Worm (Caenorhabditis elegans) whole organism, L4 larva: ENCODE results near the gene W08F4.12.

Source experiments
- D1046.2 ChIP-seq: fragments of 200-800 bp; sonication (Bioruptor generic); IDR thresholded peaks from 2 replicates; pipeline ENCODE4 v1.3.6; 2022; ENCODE audit warnings: missing genetic modification characterization, missing compliant biosample characterization
- F44E2.7 ChIP-seq: fragments of 200-800 bp; sonication (Bioruptor generic); IDR thresholded peaks from 2 replicates; pipeline ENCODE4 v2.1.2; 2022; ENCODE audit warnings: missing genetic modification characterization, missing compliant biosample characterization
- F49E8.2 ChIP-seq: sonication (generic microtip); optimal IDR thresholded peaks from 2 replicates; lab custom pipeline; 2016; ENCODE audit warnings: missing compliant biosample characterization, mild to moderate bottlenecking, missing genetic modification characterization, borderline replicate concordance
- Y48G9A.11 ChIP-seq: fragments of 200-800 bp; sonication (Bioruptor generic); IDR thresholded peaks from 2 replicates; pipeline ENCODE4 v1.3.6; 2022; ENCODE audit warnings: missing genetic modification reagents, missing genetic modification characterization, missing compliant biosample characterization
- aha-1 ChIP-seq: fragments of 150-350 bp; peaks from one replicate; lab custom pipeline; 2014; ENCODE audit warnings: missing biosample characterization, missing genetic modification characterization
- aly-2 ChIP-seq: sonication (generic microtip); optimal IDR thresholded peaks from 2 replicates; lab custom pipeline; 2018; ENCODE audit warnings: missing biosample characterization, missing genetic modification characterization
- attf-4 ChIP-seq: sonication (generic microtip); optimal IDR thresholded peaks from 3 replicates; lab custom pipeline; 2017; ENCODE audit warnings: missing biosample characterization, missing genetic modification characterization
- ceh-32 ChIP-seq: sonication (generic microtip); optimal IDR thresholded peaks from 2 replicates; lab custom pipeline; 2016; ENCODE audit warnings: mild to moderate bottlenecking, missing genetic modification characterization, missing compliant biosample characterization; ENCODE audit not compliant: poor library complexity
- ctbp-1 ChIP-seq: fragments of 200-800 bp; sonication (Bioruptor generic); IDR thresholded peaks from 2 replicates; pipeline ENCODE4 v1.3.6; 2022; ENCODE audit warnings: missing genetic modification reagents, missing genetic modification characterization, missing compliant biosample characterization
- daf-16 ChIP-seq, 3 experiments: sonication (generic microtip); optimal IDR thresholded peaks; 2 replicates each; lab custom pipeline; 2016 to 2017; ENCODE audit warnings: missing genetic modification characterization in 3 of 3, missing genetic modification reagents in 3 of 3, mild to moderate bottlenecking in 2 of 3, missing compliant biosample characterization in 2 of 3, missing biosample characterization in 1 of 3, moderate library complexity in 1 of 3
- dmd-8 ChIP-seq: fragments of 200-800 bp; sonication (Bioruptor generic); IDR thresholded peaks from 2 replicates; pipeline ENCODE4 v1.3.6; 2022; ENCODE audit warnings: missing genetic modification characterization, missing compliant biosample characterization
- dmd-9 ChIP-seq: fragments of 200-800 bp; sonication (Bioruptor generic); IDR thresholded peaks from 2 replicates; pipeline ENCODE4 v1.3.6; 2022; ENCODE audit warnings: missing genetic modification reagents, missing genetic modification characterization, missing compliant biosample characterization
- dpl-1 ChIP-seq: fragments of 150-350 bp; optimal IDR thresholded peaks from 2 replicates; lab custom pipeline; 2014; ENCODE audit warnings: missing biosample characterization, missing genetic modification reagents, missing genetic modification characterization
- duxl-1 ChIP-seq: sonication (generic microtip); optimal IDR thresholded peaks from 2 replicates; lab custom pipeline; 2016; ENCODE audit warnings: mild to moderate bottlenecking, missing genetic modification characterization, moderate library complexity, missing compliant biosample characterization; ENCODE audit not compliant: poor library complexity
- gei-8 ChIP-seq: fragments of 200-800 bp; sonication (Bioruptor generic); optimal IDR thresholded peaks from 2 replicates; lab custom pipeline; 2018; ENCODE audit warnings: mild to moderate bottlenecking, missing genetic modification characterization, missing compliant biosample characterization
- lin-1 ChIP-seq: fragments of 200-800 bp; sonication (Bioruptor generic); IDR thresholded peaks from 2 replicates; pipeline ENCODE4 v1.3.6; 2022; ENCODE audit warnings: missing genetic modification reagents, missing genetic modification characterization, missing compliant biosample characterization
- lin-15B ChIP-seq: fragments of 150-350 bp; sonication (generic microtip); optimal IDR thresholded peaks from 3 replicates; lab custom pipeline; 2014; ENCODE audit warnings: missing biosample characterization, missing genetic modification characterization
- lin-38 ChIP-seq: fragments of 200-800 bp; sonication (Bioruptor generic); IDR thresholded peaks from 2 replicates; pipeline ENCODE4 v1.3.6; 2022; ENCODE audit warnings: missing genetic modification reagents, missing genetic modification characterization, missing compliant biosample characterization
- lin-39 ChIP-seq: fragments of 150-350 bp; optimal IDR thresholded peaks from 2 replicates; lab custom pipeline; 2014; ENCODE audit warnings: missing biosample characterization, missing genetic modification reagents, missing genetic modification characterization
- lir-3 ChIP-seq: sonication (generic microtip); optimal IDR thresholded peaks from 2 replicates; lab custom pipeline; 2016; ENCODE audit warnings: mild to moderate bottlenecking, missing genetic modification characterization, missing compliant biosample characterization
- madf-9 ChIP-seq: fragments of 200-800 bp; sonication (Bioruptor generic); conservative IDR thresholded peaks from 2 replicates; pipeline ENCODE4 v1.3.6; 2022; ENCODE audit warnings: missing genetic modification reagents, missing genetic modification characterization, missing compliant biosample characterization
- mep-1 ChIP-seq: fragments of 150-350 bp; sonication (generic microtip); optimal IDR thresholded peaks from 3 replicates; lab custom pipeline; 2014; ENCODE audit warnings: missing biosample characterization, missing genetic modification characterization
- mes-2 ChIP-seq: sonication (generic microtip); optimal IDR thresholded peaks from 2 replicates; lab custom pipeline; 2016; ENCODE audit warnings: missing genotype, mild to moderate bottlenecking, missing genetic modification characterization, missing compliant biosample characterization; ENCODE audit not compliant: poor library complexity, severe bottlenecking
- mxl-2 ChIP-seq: fragments of 200-800 bp; sonication (Bioruptor generic); conservative IDR thresholded peaks from 2 replicates; pipeline ENCODE4 v1.3.6; 2022; ENCODE audit warnings: missing genetic modification reagents, missing genetic modification characterization, missing compliant biosample characterization
- nhr-28 ChIP-seq: fragments of 150-350 bp; optimal IDR thresholded peaks from 2 replicates; lab custom pipeline; 2014; ENCODE audit warnings: missing biosample characterization, missing genetic modification characterization
- rbr-2 ChIP-seq: sonication (generic microtip); optimal IDR thresholded peaks from 2 replicates; lab custom pipeline; 2016; ENCODE audit warnings: missing genotype, missing genetic modification characterization, missing compliant biosample characterization
- set-16 ChIP-seq: fragments of 200-800 bp; sonication (Bioruptor generic); IDR thresholded peaks from 2 replicates; pipeline ENCODE4 v1.3.6; 2022; ENCODE audit warnings: missing genetic modification reagents, missing genetic modification characterization, missing compliant biosample characterization
- snpc-1.2 ChIP-seq: fragments of 200-800 bp; sonication (Bioruptor generic); IDR thresholded peaks from 2 replicates; pipeline ENCODE4 v1.3.6; 2022; ENCODE audit warnings: missing genetic modification reagents, missing genetic modification characterization, missing compliant biosample characterization
- tag-97 ChIP-seq: fragments of 200-800 bp; sonication (Bioruptor generic); IDR thresholded peaks from 2 replicates; pipeline ENCODE4 v1.3.6; 2022; ENCODE audit warnings: missing genetic modification characterization, missing compliant biosample characterization
- unc-62 ChIP-seq, 3 experiments: fragments of 150-350 bp in 1 of 3; sonication (generic microtip); optimal IDR thresholded peaks in 2 of 3; peaks in 1 of 3; 1 replicate in 1 of 3; 2 replicates in 2 of 3; lab custom pipeline; 2014 to 2017; ENCODE audit warnings: missing biosample characterization in 3 of 3, missing genetic modification characterization in 3 of 3, missing genetic modification reagents in 3 of 3, missing genotype in 1 of 3
- zag-1 ChIP-seq: fragments of 150-350 bp; optimal IDR thresholded peaks from 2 replicates; lab custom pipeline; 2014; ENCODE audit warnings: missing biosample characterization, missing genetic modification characterization
- ztf-7 ChIP-seq: fragments of 150-350 bp; optimal IDR thresholded peaks from 2 replicates; lab custom pipeline; 2014; ENCODE audit warnings: missing biosample characterization, missing genetic modification characterization

Gene W08F4.12

DNA sequence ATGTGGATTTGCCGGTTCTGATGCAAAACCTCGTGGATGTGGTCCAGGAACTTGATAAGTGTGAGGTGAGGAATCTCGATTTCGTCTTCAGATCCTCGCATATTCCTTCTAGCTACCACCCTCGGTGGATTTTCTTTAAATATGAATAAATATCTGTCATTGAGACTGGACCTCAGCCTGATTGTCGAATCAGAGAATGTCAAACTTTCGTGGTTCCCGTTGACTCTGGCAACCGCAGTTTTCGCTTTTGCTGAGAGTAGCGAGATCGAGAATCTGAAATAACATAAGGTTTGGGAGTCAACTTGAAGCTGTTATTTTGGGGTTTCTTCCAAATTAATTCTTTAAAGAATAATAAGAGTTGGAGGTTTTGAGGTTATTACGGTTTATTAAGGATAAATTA lies 1.6 kb downstream of the W08F4.12 start, which contains the start of gene fbxb-14:
fbxb-14 (minus strand) TSS at position 101 of the 400 bp plus-strand sequence.
- TF ChIP-seq tag-97: no peak
- no peak for TF ChIP-seq madf-9 (GFP tag; lab: Robert Waterston, UW)
- TF ChIP-seq nhr-28: no peak
- TF ChIP-seq lin-15B (tag; lab: Kevin White, UChicago): no peak
- no peak for TF ChIP-seq ctbp-1 (GFP tag; lab: Robert Waterston, UW)
- TF ChIP-seq mep-1 (tag; lab: Kevin White, UChicago): no peak
- TF ChIP-seq F44E2.7 (GFP tag; lab: Robert Waterston, UW): no peak
- TF ChIP-seq attf-4 (tag; lab: Kevin White, UChicago): no peak
- TF ChIP-seq aly-2 (tag; lab: Kevin White, UChicago): no peak
- TF ChIP-seq lin-39 (tag; lab: Kevin White, UChicago): no peak
- no peak for TF ChIP-seq lin-1
- no peak for TF ChIP-seq lir-3 (tag; lab: Kevin White, UChicago)
- no peak for TF ChIP-seq mxl-2 (GFP tag; lab: Robert Waterston, UW)

DNA sequence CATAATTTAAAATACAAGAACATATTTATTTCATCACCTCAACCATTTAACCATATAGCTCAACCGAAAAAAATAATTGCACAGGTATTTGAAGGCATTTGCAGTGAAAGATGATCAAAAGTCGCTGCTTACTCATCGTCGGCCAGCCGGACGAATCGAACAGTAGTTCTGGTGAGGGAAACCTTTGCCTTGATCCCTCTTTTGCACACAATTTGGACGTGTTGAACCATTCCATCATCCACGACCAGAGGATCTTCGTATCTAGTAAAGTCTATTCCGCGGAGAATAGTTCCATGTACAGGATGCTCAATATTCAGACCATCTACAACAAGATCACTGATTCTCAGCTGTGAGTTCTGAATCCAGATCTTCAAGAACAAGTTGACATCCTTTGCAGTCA lies 2.2 kb downstream of the W08F4.12 start:
- TF ChIP-seq duxl-1 (tag; lab: Kevin White, UChicago) (peak; percentile 24), lin-38 (peak; percentile 41), dmd-8 (GFP tag; lab: Robert Waterston, UW) (peak; percentile 63; the same call in 1 of the 2 replicates), snpc-1.2 (0 out of 2 replicates have a peak, but pooled peaks have one; percentile 39), F49E8.2 (peak; percentile 46), lin-1 (no peak), lin-15B (tag; lab: Kevin White, UChicago) (no peak)
- TF ChIP-seq, all 104 proteins: peak for 5

DNA sequence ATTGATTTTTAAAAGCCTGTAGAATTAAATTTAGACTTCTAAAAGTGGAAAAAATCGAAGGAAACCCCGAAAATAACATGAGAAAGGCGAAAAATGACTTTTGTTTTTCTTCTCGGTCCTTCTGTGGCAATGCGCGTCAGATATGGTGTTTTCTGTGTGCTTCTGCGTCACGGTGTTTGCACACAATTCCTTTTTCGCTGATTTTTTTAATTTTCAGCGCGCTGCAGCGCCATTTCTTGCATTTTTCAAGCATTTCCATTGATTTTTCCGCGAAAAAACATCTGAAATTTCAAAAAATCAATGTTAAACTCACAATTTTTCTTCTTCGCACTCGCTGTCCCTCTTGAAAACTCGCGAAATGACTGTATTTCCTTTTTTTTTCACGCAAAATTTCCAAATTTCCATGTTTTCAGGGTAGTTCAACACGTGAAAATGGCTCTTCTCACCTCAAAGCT lies 4.0 kb downstream of the W08F4.12 start, which contains the start of the genes cdc-37 and W08F4.3:
cdc-37 (minus strand) TSS at position 405 of the 455 bp plus-strand sequence.
W08F4.3 (plus strand) TSS at position 414 of the 455 bp plus-strand sequence.
- TF ChIP-seq ceh-32 (tag; lab: Kevin White, UChicago) (no peak), mes-2 (tag; lab: Kevin White, UChicago) (peak; percentile 51), dpl-1 (GFP tag; lab: Kevin White, UChicago) (peak; percentile 8), Y48G9A.11 (GFP tag; lab: Robert Waterston, UW) (peak; percentile 43; the same call in 1 of the 2 replicates), lin-38 (peak; percentile 60)

DNA sequence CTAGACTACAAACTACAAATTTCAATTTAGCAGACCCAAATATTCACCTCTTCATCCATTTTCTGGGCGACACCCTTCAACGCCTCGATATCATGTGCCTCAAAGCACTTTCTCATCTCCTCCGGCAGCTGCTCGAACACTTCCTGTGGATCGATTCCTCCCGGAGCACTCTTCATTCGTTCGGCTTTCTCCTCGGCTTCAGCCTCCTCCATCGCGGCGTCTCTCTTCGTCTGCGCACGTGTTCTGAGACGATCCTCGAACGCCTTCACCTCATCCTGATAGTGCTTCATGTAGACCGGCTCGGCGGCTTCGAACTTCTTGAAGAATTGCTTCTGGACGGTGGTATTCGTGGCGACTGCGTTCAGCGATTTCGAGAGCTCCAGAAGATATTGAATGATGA lies 5.4 kb downstream of the W08F4.12 start:
- TF ChIP-seq D1046.2: no peak
- no peak for TF ChIP-seq mes-2 (tag; lab: Kevin White, UChicago)
- no peak for TF ChIP-seq ztf-7 (tag; lab: Kevin White, UChicago)
- peak; percentile 77 for TF ChIP-seq set-16 (GFP tag; lab: Robert Waterston, UW)
- 0 out of 2 replicates have a peak, but pooled peaks have one; percentile 2 for TF ChIP-seq lin-38
- 0 out of 2 replicates have a peak, but pooled peaks have one; percentile 26 for TF ChIP-seq dmd-9 (GFP tag; lab: Robert Waterston, UW)
- TF ChIP-seq, all 104 proteins: peak for 3

DNA sequence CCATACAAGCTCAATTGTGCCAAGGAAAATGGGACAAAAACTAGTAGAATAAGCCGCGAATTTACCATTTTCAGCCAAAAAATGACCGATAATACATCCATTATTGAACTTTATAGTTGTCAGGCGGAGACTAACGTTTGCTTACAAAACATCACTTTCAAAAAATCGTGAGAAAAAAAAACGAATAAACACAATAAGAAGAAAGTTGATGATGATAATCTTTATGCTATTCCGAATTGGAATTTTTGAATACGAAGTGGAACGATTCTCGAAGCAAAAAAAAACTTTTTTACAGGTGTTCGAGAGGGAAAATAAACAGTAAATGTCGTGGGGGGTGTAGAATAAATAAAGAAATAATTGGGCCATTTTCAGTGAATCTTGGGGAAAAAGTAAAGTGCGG lies 6.6 kb downstream of the W08F4.12 start, which contains the start of gene W08F4.7:
W08F4.7 (minus strand) TSS at position 101 of the 400 bp plus-strand sequence.
- TF ChIP-seq rbr-2 (tag; lab: Kevin White, UChicago) (no peak), zag-1 (tag; lab: Kevin White, UChicago) (no peak), nhr-28 (no peak), lin-38 (peak; percentile 52), daf-16 (GFP tag; optimal IDR thresholded peaks at IDR 0.05; lab: Kevin White, UChicago) (no peak), daf-16 (tag; optimal IDR thresholded peaks at IDR 0.05; lab: Kevin White, UChicago) (peak; percentile 0)

DNA sequence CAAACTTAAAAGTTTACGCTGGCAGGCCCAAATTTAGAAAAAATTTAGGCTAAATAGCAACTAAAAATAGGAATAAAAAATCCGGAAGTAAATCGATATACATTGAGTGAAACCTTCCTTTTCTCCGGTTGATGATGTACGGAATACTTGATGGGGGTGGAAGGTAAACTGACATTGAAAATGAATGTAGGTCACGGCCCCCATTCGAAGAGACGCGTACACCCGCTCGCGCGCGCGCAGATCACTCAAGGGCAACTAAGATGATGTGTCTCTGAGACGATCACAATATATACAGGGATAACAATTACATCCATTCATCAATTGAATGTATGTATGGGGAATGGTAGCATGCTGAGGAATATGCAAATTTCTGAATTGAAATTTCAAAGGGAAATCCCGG lies 10.2 kb downstream of the W08F4.12 start:
- TF ChIP-seq gei-8: no peak
- TF ChIP-seq unc-62 (GFP tag; optimal IDR thresholded peaks at IDR 0.05 in 1 of 2; lab: Kevin White, UChicago): peak in 1 of 2 experiments; percentile 46
- TF ChIP-seq unc-62 (tag; optimal IDR thresholded peaks at IDR 0.05; lab: Kevin White, UChicago): no peak
- peak; percentile 75 for TF ChIP-seq aha-1
